Fruit fly (Drosophila melanogaster): ENCODE data around the gene Ca-alpha1T.

The Ca-alpha1T gene

DNA sequence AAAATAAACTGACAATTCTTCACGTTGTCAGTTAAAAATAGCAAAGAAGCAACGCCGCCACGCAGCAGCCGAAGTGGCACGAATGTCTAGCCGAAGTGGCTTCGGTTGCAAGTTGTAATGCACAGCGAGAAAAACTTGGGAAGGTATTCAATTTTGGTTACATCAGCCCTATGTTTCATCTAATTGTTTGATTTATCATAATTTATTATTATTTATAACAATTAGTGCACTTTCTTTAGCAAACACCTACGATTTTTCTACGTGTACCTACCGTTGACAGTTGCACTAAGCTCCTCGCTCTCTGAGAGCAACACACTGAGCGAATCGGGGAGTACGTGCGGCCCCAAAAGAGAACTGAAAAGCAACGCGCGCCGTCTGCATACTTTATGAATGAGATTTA, 117.4 kb downstream of the Ca-alpha1T start, which contains the start of gene Tsp5D (continued):
- TF ChIP-seq CG16779 (GFP tag; IDR thresholded peaks at IDR 0.05) (peak; percentile 47; the same call in 1 of the 2 replicates), nerfin-2 (GFP tag; IDR thresholded peaks at IDR 0.05; ENCODE audit: partially characterized antibody) (no peak), onecut (GFP tag; IDR thresholded peaks at IDR 0.05) (peak; percentile 92), Ets65A (GFP tag) (peak; percentile 94), cwo (GFP tag; optimal IDR thresholded peaks at IDR 0.05) (peak; percentile 78), CG8944 (GFP tag; optimal IDR thresholded peaks at IDR 0.05) (peak; percentile 21), CG2712 (tag; optimal IDR thresholded peaks at IDR 0.05) (peak; percentile 95), schlank (tag; optimal IDR thresholded peaks at IDR 0.05) (no peak), CG3995 (GFP tag; optimal IDR thresholded peaks at IDR 0.05) (no peak), GATAe (GFP tag; conservative IDR thresholded peaks at IDR 0.05) (0 out of 2 replicates have a peak, but pooled peaks have one; percentile 21), ssp (GFP tag; IDR thresholded peaks at IDR 0.05) (peak; percentile 86), CG11504 (tag; optimal IDR thresholded peaks at IDR 0.05) (peak; percentile 95), Hr39 (optimal IDR thresholded peaks at IDR 0.05) (no peak), MESR4 (GFP tag; optimal IDR thresholded peaks at IDR 0.05) (peak; percentile 23), da (GFP tag; optimal IDR thresholded peaks at IDR 0.05) (no peak), NFAT (GFP tag; IDR thresholded peaks at IDR 0.05) (peak; percentile 69), HmgD (GFP tag; optimal IDR thresholded peaks at IDR 0.05) (no peak), oc (tag; optimal IDR thresholded peaks at IDR 0.05) (peak; percentile 95), nom (GFP tag; optimal IDR thresholded peaks at IDR 0.05) (peak; percentile 95), CG1024 (GFP tag; IDR thresholded peaks at IDR 0.05) (peak; percentile 94), CG9727 (GFP tag; optimal IDR thresholded peaks at IDR 0.05) (peak; percentile 79), Adf1 (GFP tag; IDR thresholded peaks at IDR 0.05) (0 out of 2 replicates have a peak, but pooled peaks have one; percentile 29), stwl (tag; optimal IDR thresholded peaks at IDR 0.05) (peak; percentile 2), Bteb2 (GFP tag; optimal IDR thresholded peaks at IDR 0.05) (no peak), run (tag; optimal IDR thresholded peaks at IDR 0.05) (peak; percentile 86), CG6813 (GFP tag; optimal IDR thresholded peaks at IDR 0.05) (peak; percentile 87), CG7556 (GFP tag; optimal IDR thresholded peaks at IDR 0.05) (peak; percentile 90), shn (GFP tag; optimal IDR thresholded peaks at IDR 0.05) (no peak), Atf6 (GFP tag; IDR thresholded peaks at IDR 0.05) (peak; percentile 88), Rx (GFP tag; IDR thresholded peaks at IDR 0.05) (peak; percentile 95), ci (GFP tag; IDR thresholded peaks at IDR 0.05) (peak; percentile 99), gcm2 (GFP tag; optimal IDR thresholded peaks at IDR 0.05) (no peak), CoRest (tag; optimal IDR thresholded peaks at IDR 0.05) (peak; percentile 92), NC2α (GFP tag; optimal IDR thresholded peaks at IDR 0.05) (no peak), Chrac-16 (GFP tag; optimal IDR thresholded peaks at IDR 0.05) (peak; percentile 74), crp (GFP tag; optimal IDR thresholded peaks at IDR 0.05) (peak in 1 of 2 experiments; percentile 40), CG30431 (GFP tag; optimal IDR thresholded peaks at IDR 0.05) (peak; percentile 84), CG4282 (GFP tag; optimal IDR thresholded peaks at IDR 0.05) (no peak), CG18011 (GFP tag; optimal IDR thresholded peaks at IDR 0.05) (peak; percentile 61), Dll (GFP tag; IDR thresholded peaks at IDR 0.05; ENCODE audit: partially characterized antibody) (no peak), CG12236 (GFP tag; optimal IDR thresholded peaks at IDR 0.05) (peak; percentile 24), CG31388 (GFP tag; optimal IDR thresholded peaks at IDR 0.05) (peak; percentile 82), slou (GFP tag; optimal IDR thresholded peaks at IDR 0.05) (peak; percentile 11), NK7.1 (GFP tag; optimal IDR thresholded peaks at IDR 0.05) (no peak), ttk (GFP tag; IDR thresholded peaks at IDR 0.05) (peak; percentile 97), ken (GFP tag; IDR thresholded peaks at IDR 0.05) (peak; percentile 95), CG7839 (tag; optimal IDR thresholded peaks at IDR 0.05) (peak; percentile 93), caup (GFP tag; optimal IDR thresholded peaks at IDR 0.05; ENCODE audit: severe bottlenecking) (peak; percentile 88), chm (GFP tag; IDR thresholded peaks at IDR 0.05) (peak; percentile 93; the same call in 1 of the 2 replicates), Hey (tag; optimal IDR thresholded peaks at IDR 0.05) (no peak), CG32772 (GFP tag; IDR thresholded peaks at IDR 0.05) (peak; percentile 94)

All from whole organism, embryonic.